Fruit fly (Drosophila melanogaster) whole organism, embryonic: Measurements from ENCODE around the gene CG42329.
A peak's percentile ranks its signal among the peaks of the same experiment; 100 is the strongest.

ENCODE experiments used
- CG10209 ChIP-seq: fragments of 200-800 bp; sonication (Bioruptor generic); optimal IDR thresholded peaks from 3 replicates; lab custom pipeline; 2017; ENCODE audit warnings: missing biosample characterization, mild to moderate bottlenecking, missing genetic modification characterization, missing genetic modification reagents
- CG10321 ChIP-seq: fragments of 200-800 bp; sonication (Bioruptor generic); IDR thresholded peaks from 2 replicates; pipeline ENCODE4 v1.3.6; 2022; ENCODE audit warnings: missing biosample characterization, missing genetic modification characterization
- CG10565 ChIP-seq: fragments of 200-800 bp; sonication (Bioruptor generic); optimal IDR thresholded peaks from 3 replicates; lab custom pipeline; 2016; ENCODE audit warnings: missing biosample characterization, mild to moderate bottlenecking, missing genetic modification characterization
- CG12659 ChIP-seq: fragments of 200-800 bp; sonication (Bioruptor generic); optimal IDR thresholded peaks from 3 replicates; lab custom pipeline; 2017; ENCODE audit warnings: mild to moderate bottlenecking, missing biosample characterization, missing genetic modification reagents, missing genetic modification characterization
- CG15269 ChIP-seq: fragments of 200-800 bp; sonication (Bioruptor generic); optimal IDR thresholded peaks from 2 replicates; lab custom pipeline; 2018; ENCODE audit warnings: missing biosample characterization, mild to moderate bottlenecking, missing genetic modification characterization, moderate library complexity
- CG16813 ChIP-seq: fragments of 200-800 bp; sonication (Bioruptor generic); IDR thresholded peaks from 3 replicates; pipeline ENCODE4 v1.3.6; 2022; ENCODE audit warnings: missing biosample characterization, missing genetic modification characterization; ENCODE audit not compliant: partially characterized antibody
- CG18476 ChIP-seq: fragments of 200-800 bp; sonication (Bioruptor generic); optimal IDR thresholded peaks from 2 replicates; lab custom pipeline; 2016; ENCODE audit warnings: missing biosample characterization, mild to moderate bottlenecking, missing genetic modification characterization
- CG18599 ChIP-seq: fragments of 200-800 bp; sonication (Bioruptor generic); optimal IDR thresholded peaks from 3 replicates; lab custom pipeline; 2017; ENCODE audit warnings: missing biosample characterization, missing genetic modification characterization, mild to moderate bottlenecking, moderate library complexity, missing genetic modification reagents
- CG2120 ChIP-seq: fragments of 200-800 bp; sonication (Bioruptor generic); optimal IDR thresholded peaks from 3 replicates; lab custom pipeline; 2016; ENCODE audit warnings: missing biosample characterization, missing genetic modification characterization
- CG31224 ChIP-seq: fragments of 200-800 bp; sonication (Bioruptor generic); IDR thresholded peaks from 2 replicates; pipeline ENCODE4 v1.3.6; 2022; ENCODE audit warnings: missing biosample characterization, missing genetic modification characterization
- CG3995 ChIP-seq: fragments of 200-800 bp; sonication (Bioruptor generic); optimal IDR thresholded peaks from 3 replicates; lab custom pipeline; 2016; ENCODE audit warnings: missing biosample characterization, missing genetic modification characterization
- CG6813 ChIP-seq: fragments of 200-800 bp; sonication (Bioruptor generic); optimal IDR thresholded peaks from 2 replicates; lab custom pipeline; 2017; ENCODE audit warnings: missing biosample characterization, missing genetic modification characterization, mild to moderate bottlenecking, moderate library complexity, missing genetic modification reagents
- CG7556 ChIP-seq: fragments of 200-800 bp; sonication (Bioruptor generic); optimal IDR thresholded peaks from 2 replicates; lab custom pipeline; 2017; ENCODE audit warnings: missing biosample characterization, mild to moderate bottlenecking, missing genetic modification characterization
- CG9727 ChIP-seq: fragments of 200-800 bp; sonication (Bioruptor generic); optimal IDR thresholded peaks from 3 replicates; lab custom pipeline; 2017; ENCODE audit warnings: missing biosample characterization, mild to moderate bottlenecking, missing genetic modification characterization
- CG9797 ChIP-seq: fragments of 200-800 bp; sonication (Bioruptor generic); optimal IDR thresholded peaks from 3 replicates; lab custom pipeline; 2018; ENCODE audit warnings: missing biosample characterization, mild to moderate bottlenecking, missing genetic modification characterization
- D19B ChIP-seq: fragments of 200-800 bp; sonication (Bioruptor generic); optimal IDR thresholded peaks from 2 replicates; lab custom pipeline; 2017; ENCODE audit warnings: missing biosample characterization, mild to moderate bottlenecking, missing genetic modification characterization
- Dfd ChIP-seq, 2 experiments: fragments of >200 bp; optimal IDR thresholded peaks; 2 replicates each; lab custom pipeline; 2017; ENCODE audit warnings: missing biosample characterization in 2 of 2, missing genetic modification characterization in 2 of 2
- E2f2 ChIP-seq: fragments of 200-800 bp; sonication (Bioruptor generic); IDR thresholded peaks from 2 replicates; pipeline ENCODE4 v1.3.6; 2022; ENCODE audit warnings: missing biosample characterization, missing genetic modification characterization
- Ets97D ChIP-seq: fragments of 200-800 bp; sonication (Bioruptor generic); optimal IDR thresholded peaks from 3 replicates; lab custom pipeline; 2016; ENCODE audit warnings: missing biosample characterization, missing genetic modification characterization
- Jarid2 ChIP-seq: fragments of 200-800 bp; sonication (Bioruptor generic); optimal IDR thresholded peaks from 3 replicates; lab custom pipeline; 2017; ENCODE audit warnings: mild to moderate bottlenecking, missing biosample characterization, missing genetic modification reagents, missing genetic modification characterization
- Lhr ChIP-seq: fragments of 200-800 bp; sonication (Bioruptor generic); optimal IDR thresholded peaks from 3 replicates; lab custom pipeline; 2017; ENCODE audit warnings: mild to moderate bottlenecking, missing biosample characterization, missing genetic modification reagents, missing genetic modification characterization
- Med ChIP-seq: fragments of 200-800 bp; sonication (Bioruptor generic); peaks from one replicate; lab custom pipeline; 2016; ENCODE audit warnings: missing biosample characterization, missing genetic modification characterization, mild to moderate bottlenecking, inconsistent platforms, moderate library complexity
- NC2β ChIP-seq: fragments of 200-800 bp; sonication (Bioruptor generic); optimal IDR thresholded peaks from 2 replicates; lab custom pipeline; 2016; ENCODE audit warnings: missing biosample characterization, missing genetic modification characterization
- Nf-YA ChIP-seq: fragments of 200-800 bp; sonication (Bioruptor generic); IDR thresholded peaks from 2 replicates; pipeline ENCODE4 v1.3.6; 2022; ENCODE audit warnings: missing biosample characterization, missing genetic modification characterization
- Oaz ChIP-seq: fragments of 200-800 bp; sonication (Bioruptor generic); IDR thresholded peaks from 2 replicates; pipeline ENCODE4 v1.3.6; 2022; ENCODE audit warnings: missing biosample characterization, missing genetic modification characterization
- Optix ChIP-seq: fragments of 200-800 bp; sonication (Bioruptor generic); IDR thresholded peaks from 3 replicates; pipeline ENCODE4 v1.3.6; 2022; ENCODE audit warnings: missing biosample characterization, missing genetic modification characterization
- Ptx1 ChIP-seq: fragments of 200-800 bp; sonication (Bioruptor generic); IDR thresholded peaks from 2 replicates; pipeline ENCODE4 v1.3.6; 2022; ENCODE audit warnings: missing biosample characterization, missing genetic modification characterization
- Ravus ChIP-seq: fragments of 200-800 bp; sonication (Bioruptor generic); IDR thresholded peaks from 2 replicates; pipeline ENCODE4 v1.3.6; 2022; ENCODE audit warnings: missing biosample characterization, missing genetic modification characterization
- Rfx ChIP-seq: fragments of 200-800 bp; sonication (Bioruptor generic); IDR thresholded peaks from 2 replicates; pipeline ENCODE4 v1.3.6; 2022; ENCODE audit warnings: missing biosample characterization, missing genetic modification characterization
- Rx ChIP-seq: fragments of 200-800 bp; sonication (Bioruptor generic); IDR thresholded peaks from 2 replicates; pipeline ENCODE4 v1.3.6; 2022; ENCODE audit warnings: missing biosample characterization, missing genetic modification characterization
- Ssrp ChIP-seq: fragments of 200-800 bp; sonication (Bioruptor generic); optimal IDR thresholded peaks from 2 replicates; lab custom pipeline; 2018; ENCODE audit warnings: missing biosample characterization, mild to moderate bottlenecking, missing genetic modification characterization, moderate library complexity
- Stat92E ChIP-seq, 3 experiments: fragments of >200 bp in 2 of 3; fragments of 200-800 bp in 1 of 3; sonication (Bioruptor generic) in 1 of 3; optimal IDR thresholded peaks; 2 replicates each; lab custom pipeline; 2017 to 2019; ENCODE audit warnings: missing biosample characterization in 3 of 3, missing genetic modification characterization in 3 of 3, mild to moderate bottlenecking in 1 of 3, moderate library complexity in 1 of 3
- Trl ChIP-seq, 3 experiments: fragments of >200 bp in 2 of 3; fragments of 200-800 bp in 1 of 3; sonication (Bioruptor generic) in 1 of 3; optimal IDR thresholded peaks; 2 replicates in 1 of 3; 3 replicates in 2 of 3; lab custom pipeline; 2016 to 2017; ENCODE audit warnings: missing biosample characterization in 1 of 3, missing genetic modification characterization in 1 of 3
- Usf ChIP-seq: fragments of 200-800 bp; sonication (Bioruptor generic); optimal IDR thresholded peaks from 2 replicates; lab custom pipeline; 2017; ENCODE audit warnings: missing genotype, missing biosample characterization, missing genetic modification characterization
- ase ChIP-seq: fragments of 200-800 bp; sonication (Bioruptor generic); IDR thresholded peaks from 3 replicates; pipeline ENCODE4 v1.3.6; 2022; ENCODE audit warnings: missing biosample characterization, missing genetic modification characterization
- bsh ChIP-seq, 2 experiments: fragments of 200-800 bp; sonication (Bioruptor generic); optimal IDR thresholded peaks; 2 replicates each; lab custom pipeline; 2017 to 2018; ENCODE audit warnings: mild to moderate bottlenecking in 2 of 2, missing biosample characterization in 2 of 2, missing genetic modification characterization in 2 of 2, moderate library complexity in 1 of 2
- cg ChIP-seq: fragments of 200-800 bp; sonication (Bioruptor generic); optimal IDR thresholded peaks from 3 replicates; lab custom pipeline; 2019; ENCODE audit warnings: missing biosample characterization, mild to moderate bottlenecking, missing genetic modification characterization, moderate library complexity
- dimm ChIP-seq: fragments of 200-800 bp; sonication (Bioruptor generic); IDR thresholded peaks from 2 replicates; pipeline ENCODE4 v1.3.6; 2022; ENCODE audit warnings: missing biosample characterization, missing genetic modification characterization
- esg ChIP-seq: fragments of 200-800 bp; sonication (Bioruptor generic); conservative IDR thresholded peaks from 2 replicates; pipeline ENCODE4 v1.3.6; 2022; ENCODE audit warnings: missing biosample characterization, missing genetic modification characterization
- hkb ChIP-seq, 2 experiments: fragments of 200-800 bp in 1 of 2; fragments of >200 bp in 1 of 2; sonication (Bioruptor generic) in 1 of 2; IDR thresholded peaks in 1 of 2; optimal IDR thresholded peaks in 1 of 2; 2 replicates each; pipeline versions ENCODE4 v1.3.6 to Lab custom; 2017 to 2022; ENCODE audit warnings: missing biosample characterization in 1 of 2, missing genetic modification characterization in 1 of 2
- luna ChIP-seq: fragments of 200-800 bp; sonication (Bioruptor generic); optimal IDR thresholded peaks from 2 replicates; lab custom pipeline; 2016; ENCODE audit warnings: missing biosample characterization, missing genetic modification characterization
- pan ChIP-seq, 4 experiments: fragments of >200 bp in 3 of 4; fragments of 200-800 bp in 1 of 4; sonication (Bioruptor generic) in 1 of 4; optimal IDR thresholded peaks in 3 of 4; IDR thresholded peaks in 1 of 4; 2 replicates each; pipeline versions ENCODE4 v1.3.6 to Lab custom; 2017 to 2022; ENCODE audit warnings: missing biosample characterization in 2 of 4, missing genetic modification characterization in 2 of 4, mixed read lengths in 1 of 4
- pho ChIP-seq: fragments of 200-800 bp; sonication (Bioruptor generic); optimal IDR thresholded peaks from 2 replicates; lab custom pipeline; 2016; ENCODE audit warnings: missing biosample characterization, missing genetic modification characterization
- salm ChIP-seq: fragments of 200-800 bp; sonication (Bioruptor generic); optimal IDR thresholded peaks from 2 replicates; lab custom pipeline; 2018; ENCODE audit warnings: missing biosample characterization, mild to moderate bottlenecking, missing genetic modification characterization
- sqz ChIP-seq: fragments of 200-800 bp; sonication (Bioruptor generic); optimal IDR thresholded peaks from 3 replicates; lab custom pipeline; 2018; ENCODE audit warnings: missing biosample characterization, mild to moderate bottlenecking, missing genetic modification characterization
- tap ChIP-seq: fragments of 200-800 bp; optimal IDR thresholded peaks from 3 replicates; lab custom pipeline; 2019; ENCODE audit warnings: missing biosample characterization, mild to moderate bottlenecking, missing genetic modification characterization, moderate library complexity
- trem ChIP-seq: fragments of 200-800 bp; optimal IDR thresholded peaks from 3 replicates; lab custom pipeline; 2019; ENCODE audit warnings: missing biosample characterization, mild to moderate bottlenecking, missing genetic modification characterization, moderate library complexity
- tx ChIP-seq: fragments of 200-800 bp; sonication (Bioruptor generic); optimal IDR thresholded peaks from 2 replicates; lab custom pipeline; 2016; ENCODE audit warnings: missing biosample characterization, missing genetic modification characterization
- vvl ChIP-seq: fragments of 200-800 bp; sonication (Bioruptor generic); IDR thresholded peaks from 2 replicates; pipeline ENCODE4 v1.3.6; 2022; ENCODE audit warnings: missing biosample characterization, missing genetic modification characterization

Gene CG42329

dm6 chr2L:1207432-1207831, 11.7 kb upstream of the CG42329 start (continued):
- TF ChIP-seq CG15269 (tag; lab: Kevin White, UChicago) (peak; percentile 75), sqz (GFP tag; lab: Kevin White, UChicago) (no peak), tx (GFP tag; lab: Kevin White, UChicago) (no peak), Trl (optimal IDR thresholded peaks at IDR 0.05; lab: Kevin White, UChicago) (no peak), Trl (GFP tag; optimal IDR thresholded peaks at IDR 0.05; lab: Kevin White, UChicago) (no peak), Usf (GFP tag; lab: Kevin White, UChicago) (no peak), salm (tag; lab: Kevin White, UChicago) (no peak), Med (GFP tag; lab: Kevin White, UChicago) (peak; percentile 82), Ptx1 (GFP tag; lab: Robert Waterston, UW) (peak; percentile 63), Rfx (GFP tag; lab: Robert Waterston, UW) (peak; percentile 74), CG18599 (GFP tag; lab: Kevin White, UChicago) (peak; percentile 77), CG9797 (no peak), Lhr (GFP tag; lab: Kevin White, UChicago) (no peak), CG16813 (GFP tag; lab: Robert Waterston, UW) (no peak), cg (GFP tag; lab: Kevin White, UChicago) (no peak), CG7556 (GFP tag; lab: Kevin White, UChicago) (peak; percentile 69), Dfd (GFP tag; optimal IDR thresholded peaks at IDR 0.05; lab: Kevin White, UChicago) (no peak), CG31224 (GFP tag; lab: Robert Waterston, UW) (peak; percentile 48; the same call in 1 of the 2 replicates), esg (GFP tag; lab: Robert Waterston, UW) (peak; percentile 73), Rx (peak; percentile 72), CG10565 (GFP tag; lab: Kevin White, UChicago) (no peak), Stat92E (GFP tag; optimal IDR thresholded peaks at IDR 0.05; lab: Kevin White, UChicago) (no peak), hkb (optimal IDR thresholded peaks at IDR 0.05; lab: Kevin White, UChicago) (no peak), hkb (GFP tag; IDR thresholded peaks at IDR 0.05; lab: Robert Waterston, UW) (peak; percentile 75), CG12659 (GFP tag; lab: Kevin White, UChicago) (peak; percentile 51), CG3995 (no peak), pan (optimal IDR thresholded peaks at IDR 0.05; lab: Kevin White, UChicago) (no peak), pan (GFP tag; optimal IDR thresholded peaks at IDR 0.05 in 1 of 2, IDR thresholded peaks at IDR 0.05 in 1 of 2) (peak in 1 of 2 experiments; percentile 76), bsh (GFP tag; optimal IDR thresholded peaks at IDR 0.05; lab: Kevin White, UChicago) (peak in 1 of 2 experiments; percentile 21), Optix (peak; percentile 54; the same call in 1 of the 3 replicates), Ravus (no peak; the same call in 1 of the 2 replicates), vvl (GFP tag; lab: Robert Waterston, UW) (peak; percentile 74), ase (GFP tag; lab: Robert Waterston, UW) (peak; percentile 49; the same call in 2 of the 3 replicates), CG2120 (peak; percentile 80), CG9727 (GFP tag; lab: Kevin White, UChicago) (no peak), tap (tag; lab: Kevin White, UChicago) (peak; percentile 28), CG10321 (GFP tag; lab: Robert Waterston, UW) (no peak), CG10209 (GFP tag; lab: Kevin White, UChicago) (peak; percentile 54), Oaz (GFP tag; lab: Robert Waterston, UW) (peak; percentile 58), D19B (GFP tag; lab: Kevin White, UChicago) (no peak), CG18476 (GFP tag; lab: Kevin White, UChicago) (no peak), Ets97D (GFP tag; lab: Kevin White, UChicago) (no peak), Nf-YA (GFP tag; lab: Robert Waterston, UW) (peak; percentile 61), Ssrp (tag; lab: Kevin White, UChicago) (no peak), Jarid2 (GFP tag; lab: Kevin White, UChicago) (no peak), pho (GFP tag; lab: Kevin White, UChicago) (peak; percentile 12), E2f2 (GFP tag; lab: Robert Waterston, UW) (peak; percentile 43; the same call in 1 of the 2 replicates), dimm (GFP tag; lab: Robert Waterston, UW) (0 out of 2 replicates have a peak, but pooled peaks have one; percentile 28), NC2β (GFP tag; lab: Kevin White, UChicago) (no peak), CG6813 (GFP tag; lab: Kevin White, UChicago) (no peak), trem (tag; lab: Kevin White, UChicago) (no peak), luna (GFP tag; lab: Kevin White, UChicago) (no peak)
